Fruit fly (Drosophila melanogaster) whole organism, embryonic: ENCODE data around the gene BomBc3.

Experiments used
- Antp ChIP-seq: fragments of 200-800 bp; sonication (Bioruptor generic); optimal IDR thresholded peaks from 3 replicates; lab custom pipeline; 2016; ENCODE audit warnings: missing biosample characterization, missing genetic modification characterization
- CG10147 ChIP-seq: fragments of 200-800 bp; sonication (Bioruptor generic); optimal IDR thresholded peaks from 2 replicates; lab custom pipeline; 2019; ENCODE audit warnings: missing biosample characterization, mild to moderate bottlenecking, missing genetic modification characterization, moderate library complexity
- CG10366 ChIP-seq: fragments of 200-800 bp; sonication (Bioruptor generic); IDR thresholded peaks from 2 replicates; pipeline ENCODE4 v1.3.6; 2022; ENCODE audit warnings: missing biosample characterization, missing genetic modification characterization
- CG12391 ChIP-seq: fragments of 200-800 bp; sonication (Bioruptor generic); optimal IDR thresholded peaks from 3 replicates; lab custom pipeline; 2018; ENCODE audit warnings: missing biosample characterization, mild to moderate bottlenecking, missing genetic modification characterization, moderate library complexity
- CG13287 ChIP-seq: fragments of 200-800 bp; sonication (Bioruptor generic); IDR thresholded peaks from 2 replicates; pipeline ENCODE4 v1.3.6; 2022; ENCODE audit warnings: missing biosample characterization, missing genetic modification characterization; ENCODE audit not compliant: partially characterized antibody
- CG13424 ChIP-seq: fragments of 200-800 bp; sonication (Bioruptor generic); optimal IDR thresholded peaks from 2 replicates; lab custom pipeline; 2019; ENCODE audit warnings: missing biosample characterization, mild to moderate bottlenecking, missing genetic modification characterization, moderate library complexity
- CG14441 ChIP-seq: fragments of 200-800 bp; sonication (Bioruptor generic); IDR thresholded peaks from 2 replicates; pipeline ENCODE4 v1.3.6; 2022; ENCODE audit warnings: missing biosample characterization, missing genetic modification characterization
- CG14710 ChIP-seq: fragments of 200-800 bp; sonication (Bioruptor generic); optimal IDR thresholded peaks from 3 replicates; lab custom pipeline; 2019; ENCODE audit warnings: missing biosample characterization, mild to moderate bottlenecking, missing genetic modification characterization, moderate library complexity
- CG1647 ChIP-seq: fragments of 200-800 bp; sonication (Bioruptor generic); optimal IDR thresholded peaks from 3 replicates; lab custom pipeline; 2016; ENCODE audit warnings: missing biosample characterization, missing genetic modification characterization
- CG17359 ChIP-seq: fragments of 200-800 bp; sonication (Bioruptor generic); optimal IDR thresholded peaks from 3 replicates; lab custom pipeline; 2018; ENCODE audit warnings: missing biosample characterization, mild to moderate bottlenecking, missing genetic modification characterization, moderate library complexity
- CG2678 ChIP-seq: fragments of 200-800 bp; sonication (Bioruptor generic); optimal IDR thresholded peaks from 3 replicates; lab custom pipeline; 2019; ENCODE audit warnings: missing biosample characterization, mild to moderate bottlenecking, missing genetic modification characterization, moderate library complexity
- CG2712 ChIP-seq: fragments of 200-800 bp; optimal IDR thresholded peaks from 3 replicates; lab custom pipeline; 2019; ENCODE audit warnings: missing biosample characterization, mild to moderate bottlenecking, missing genetic modification characterization, moderate library complexity
- CG30403 ChIP-seq: fragments of 200-800 bp; sonication (Bioruptor generic); optimal IDR thresholded peaks from 3 replicates; lab custom pipeline; 2016; ENCODE audit warnings: missing biosample characterization, missing genetic modification characterization
- CG30431 ChIP-seq: fragments of 200-800 bp; sonication (Bioruptor generic); optimal IDR thresholded peaks from 2 replicates; lab custom pipeline; 2017; ENCODE audit warnings: missing biosample characterization, missing genetic modification characterization
- CG31441 ChIP-seq: fragments of 200-800 bp; sonication (Bioruptor generic); IDR thresholded peaks from 2 replicates; pipeline ENCODE4 v1.3.6; 2022; ENCODE audit warnings: missing biosample characterization, missing genetic modification characterization
- CG3281 ChIP-seq: fragments of 200-800 bp; sonication (Bioruptor generic); optimal IDR thresholded peaks from 3 replicates; lab custom pipeline; 2017; ENCODE audit warnings: missing biosample characterization, mild to moderate bottlenecking, missing genetic modification characterization
- CG4424 ChIP-seq: fragments of 200-800 bp; sonication (Bioruptor generic); optimal IDR thresholded peaks from 3 replicates; lab custom pipeline; 2016; ENCODE audit warnings: missing biosample characterization, missing genetic modification characterization
- CG6813 ChIP-seq: fragments of 200-800 bp; sonication (Bioruptor generic); optimal IDR thresholded peaks from 2 replicates; lab custom pipeline; 2017; ENCODE audit warnings: missing biosample characterization, missing genetic modification characterization, mild to moderate bottlenecking, moderate library complexity, missing genetic modification reagents
- CG6854 ChIP-seq: fragments of 200-800 bp; sonication (Bioruptor generic); optimal IDR thresholded peaks from 3 replicates; lab custom pipeline; 2017; ENCODE audit warnings: missing biosample characterization, mild to moderate bottlenecking, missing genetic modification characterization
- CG7556 ChIP-seq: fragments of 200-800 bp; sonication (Bioruptor generic); optimal IDR thresholded peaks from 2 replicates; lab custom pipeline; 2017; ENCODE audit warnings: missing biosample characterization, mild to moderate bottlenecking, missing genetic modification characterization
- CG7839 ChIP-seq: fragments of 200-800 bp; sonication (Bioruptor generic); optimal IDR thresholded peaks from 3 replicates; lab custom pipeline; 2018; ENCODE audit warnings: missing biosample characterization, mild to moderate bottlenecking, missing genetic modification characterization, moderate library complexity
- CG8290 ChIP-seq, 3 experiments: fragments of 200-800 bp; sonication (Bioruptor generic); optimal IDR thresholded peaks; 2 replicates each; lab custom pipeline; 2016 to 2019; ENCODE audit warnings: missing biosample characterization in 3 of 3, missing genetic modification characterization in 3 of 3, mild to moderate bottlenecking in 2 of 3, moderate library complexity in 1 of 3
- CG8765 ChIP-seq: fragments of 200-800 bp; sonication (Bioruptor generic); IDR thresholded peaks from 2 replicates; pipeline ENCODE4 v1.3.6; 2022; ENCODE audit warnings: missing biosample characterization, missing genetic modification characterization
- CoRest ChIP-seq: fragments of 200-800 bp; sonication (Bioruptor generic); optimal IDR thresholded peaks from 3 replicates; lab custom pipeline; 2018; ENCODE audit warnings: missing biosample characterization, mild to moderate bottlenecking, missing genetic modification characterization, moderate library complexity
- Dfd ChIP-seq, 2 experiments: fragments of >200 bp; optimal IDR thresholded peaks; 2 replicates each; lab custom pipeline; 2017; ENCODE audit warnings: missing biosample characterization in 2 of 2, missing genetic modification characterization in 2 of 2
- Drgx ChIP-seq: fragments of 200-800 bp; sonication (Bioruptor generic); IDR thresholded peaks from 2 replicates; pipeline ENCODE4 v1.3.6; 2022; ENCODE audit warnings: missing biosample characterization, missing genetic modification characterization
- E2f1 ChIP-seq: fragments of 200-800 bp; sonication (Bioruptor generic); IDR thresholded peaks from 2 replicates; pipeline ENCODE4 v1.3.6; 2022; ENCODE audit warnings: missing biosample characterization, missing genetic modification characterization
- HmgZ ChIP-seq: fragments of 200-800 bp; sonication (Bioruptor generic); optimal IDR thresholded peaks from 2 replicates; lab custom pipeline; 2018; ENCODE audit warnings: missing biosample characterization, mild to moderate bottlenecking, missing genetic modification characterization
- Hmx ChIP-seq: fragments of 200-800 bp; sonication (Bioruptor generic); optimal IDR thresholded peaks from 2 replicates; lab custom pipeline; 2016; ENCODE audit warnings: missing biosample characterization, missing genetic modification characterization
- Hr51 ChIP-seq, 2 experiments: fragments of 200-800 bp; sonication (Bioruptor generic); optimal IDR thresholded peaks; 2 replicates in 1 of 2; 3 replicates in 1 of 2; lab custom pipeline; 2016 to 2018; ENCODE audit warnings: missing biosample characterization in 2 of 2, missing genetic modification characterization in 2 of 2, mild to moderate bottlenecking in 1 of 2, moderate library complexity in 1 of 2
- MTF-1 ChIP-seq: fragments of 200-800 bp; sonication (Bioruptor generic); optimal IDR thresholded peaks from 2 replicates; lab custom pipeline; 2018; ENCODE audit warnings: missing biosample characterization, mild to moderate bottlenecking, missing genetic modification characterization, borderline replicate concordance
- Med ChIP-seq: fragments of 200-800 bp; sonication (Bioruptor generic); peaks from one replicate; lab custom pipeline; 2016; ENCODE audit warnings: missing biosample characterization, missing genetic modification characterization, mild to moderate bottlenecking, inconsistent platforms, moderate library complexity
- Oli ChIP-seq: fragments of 200-800 bp; sonication (Bioruptor generic); optimal IDR thresholded peaks from 2 replicates; lab custom pipeline; 2018; ENCODE audit warnings: missing biosample characterization, mild to moderate bottlenecking, missing genetic modification characterization, moderate library complexity
- Rfx ChIP-seq: fragments of 200-800 bp; sonication (Bioruptor generic); IDR thresholded peaks from 2 replicates; pipeline ENCODE4 v1.3.6; 2022; ENCODE audit warnings: missing biosample characterization, missing genetic modification characterization
- Sry-β ChIP-seq: fragments of 200-800 bp; sonication (Bioruptor generic); optimal IDR thresholded peaks from 2 replicates; lab custom pipeline; 2018; ENCODE audit warnings: missing biosample characterization, mild to moderate bottlenecking, missing genetic modification characterization, moderate library complexity
- Xbp1 ChIP-seq: fragments of 200-800 bp; sonication (Bioruptor generic); optimal IDR thresholded peaks from 3 replicates; lab custom pipeline; 2016; ENCODE audit warnings: missing biosample characterization, mild to moderate bottlenecking, missing genetic modification characterization
- ap ChIP-seq: fragments of 200-800 bp; sonication (Bioruptor generic); IDR thresholded peaks from 2 replicates; pipeline ENCODE4 v1.3.6; 2022; ENCODE audit warnings: missing biosample characterization, missing genetic modification characterization
- az2 ChIP-seq: fragments of 200-800 bp; sonication (Bioruptor generic); optimal IDR thresholded peaks from 3 replicates; lab custom pipeline; 2016; ENCODE audit warnings: missing biosample characterization, missing genetic modification characterization
- dmrt99B ChIP-seq: fragments of 200-800 bp; sonication (Bioruptor generic); optimal IDR thresholded peaks from 2 replicates; lab custom pipeline; 2018; ENCODE audit warnings: missing biosample characterization, mild to moderate bottlenecking, missing genetic modification characterization, moderate library complexity
- en ChIP-seq: fragments of 200-800 bp; sonication (Bioruptor generic); optimal IDR thresholded peaks from 2 replicates; lab custom pipeline; 2016; ENCODE audit warnings: missing biosample characterization, missing genetic modification characterization
- gsb ChIP-seq: fragments of 200-800 bp; sonication (Bioruptor generic); IDR thresholded peaks from 2 replicates; pipeline ENCODE4 v1.3.6; 2022; ENCODE audit warnings: missing biosample characterization, missing genetic modification characterization
- gt ChIP-seq: fragments of 200-800 bp; sonication (Bioruptor generic); IDR thresholded peaks from 2 replicates; pipeline ENCODE4 v1.3.6; 2022; ENCODE audit warnings: missing biosample characterization, missing genetic modification characterization
- hb ChIP-seq: fragments of 200-800 bp; sonication (Bioruptor generic); IDR thresholded peaks from 3 replicates; pipeline ENCODE4 v1.3.6; 2022; ENCODE audit warnings: missing biosample characterization, missing genetic modification characterization; ENCODE audit not compliant: partially characterized antibody
- mirr ChIP-seq: fragments of 200-800 bp; sonication (Bioruptor generic); optimal IDR thresholded peaks from 3 replicates; lab custom pipeline; 2018; ENCODE audit warnings: missing biosample characterization, mild to moderate bottlenecking, missing genetic modification characterization
- pfk ChIP-seq: fragments of 200-800 bp; sonication (Bioruptor generic); optimal IDR thresholded peaks from 2 replicates; lab custom pipeline; 2018; ENCODE audit warnings: missing biosample characterization, mild to moderate bottlenecking, missing genetic modification characterization, moderate library complexity
- pita ChIP-seq: fragments of 200-800 bp; sonication (Bioruptor generic); optimal IDR thresholded peaks from 2 replicates; lab custom pipeline; 2017; ENCODE audit warnings: missing biosample characterization, mild to moderate bottlenecking, missing genetic modification characterization
- row ChIP-seq: fragments of 200-800 bp; sonication (Bioruptor generic); IDR thresholded peaks from 3 replicates; pipeline ENCODE4 v1.3.6; 2022; ENCODE audit warnings: missing biosample characterization, missing genetic modification characterization
- so ChIP-seq: fragments of 200-800 bp; sonication (Bioruptor generic); IDR thresholded peaks from 3 replicates; pipeline ENCODE4 v1.3.6; 2022; ENCODE audit warnings: missing biosample characterization, missing genetic modification characterization
- tap ChIP-seq: fragments of 200-800 bp; optimal IDR thresholded peaks from 3 replicates; lab custom pipeline; 2019; ENCODE audit warnings: missing biosample characterization, mild to moderate bottlenecking, missing genetic modification characterization, moderate library complexity
- tio ChIP-seq: fragments of 200-800 bp; sonication (Bioruptor generic); optimal IDR thresholded peaks from 2 replicates; lab custom pipeline; 2017; ENCODE audit warnings: missing biosample characterization, missing genetic modification characterization, inconsistent platforms

BomBc3 gene

DNA sequence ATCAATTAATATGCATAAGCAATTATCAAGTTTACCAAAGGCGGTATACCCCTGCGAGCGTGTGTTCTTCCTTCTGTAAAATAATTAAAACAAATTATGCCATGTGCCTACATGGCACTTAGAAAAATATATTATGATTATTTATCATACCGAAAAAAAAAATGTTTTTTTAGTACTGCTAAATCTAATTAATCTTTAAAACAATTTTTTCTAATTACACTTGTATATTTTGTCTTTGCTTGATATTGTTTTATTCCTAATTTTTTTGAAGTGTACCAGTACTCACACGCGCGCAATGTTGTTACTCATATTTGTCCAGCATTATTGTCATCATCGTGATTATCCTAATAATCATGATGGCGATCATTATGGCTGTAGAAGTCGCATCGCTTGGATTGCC lies 36.5 kb downstream of the BomBc3 start (continued):
- no peak for TF ChIP-seq Sry-β (GFP tag; lab: Kevin White, UChicago)
- TF ChIP-seq CG6854 (GFP tag; lab: Kevin White, UChicago), result no peak
- TF ChIP-seq CG30431 (GFP tag; lab: Kevin White, UChicago), result no peak
- TF ChIP-seq Rfx (GFP tag; lab: Robert Waterston, UW), result peak; percentile 27; the same call in 1 of the 2 replicates
- TF ChIP-seq CG3281 (GFP tag; lab: Kevin White, UChicago), result peak; percentile 56
- no peak for TF ChIP-seq pfk
- no peak for TF ChIP-seq CG8765 (GFP tag; lab: Robert Waterston, UW)
- peak; percentile 54 for TF ChIP-seq CG2678
- no peak for TF ChIP-seq Hmx (GFP tag; lab: Kevin White, UChicago)
- 0 out of 3 replicates have a peak, but pooled peaks have one; percentile 35 for TF ChIP-seq so (GFP tag; lab: Robert Waterston, UW)
- TF ChIP-seq CG13424 (tag; lab: Kevin White, UChicago), result peak; percentile 0
- TF ChIP-seq Dfd (GFP tag; optimal IDR thresholded peaks at IDR 0.05; lab: Kevin White, UChicago), result no peak
- TF ChIP-seq Drgx (GFP tag; lab: Robert Waterston, UW), result 0 out of 2 replicates have a peak, but pooled peaks have one; percentile 20
- TF ChIP-seq CG13287 (GFP tag; lab: Robert Waterston, UW), result no peak
- peak; percentile 15; the same call in 1 of the 2 replicates for TF ChIP-seq CG10366 (GFP tag; lab: Robert Waterston, UW)
- peak; percentile 21 for TF ChIP-seq CG17359
- peak; percentile 52 for TF ChIP-seq CG31441
- no peak for TF ChIP-seq CG1647 (GFP tag; lab: Kevin White, UChicago)
- TF ChIP-seq gt, result no peak
- peak; percentile 22 for TF ChIP-seq CG4424 (GFP tag; lab: Kevin White, UChicago)
- TF ChIP-seq tap, result peak; percentile 26
- TF ChIP-seq Hr51 (GFP tag; optimal IDR thresholded peaks at IDR 0.05; lab: Kevin White, UChicago), result peak in 1 of 2 experiments; percentile 24
- peak; percentile 37 for TF ChIP-seq Oli (tag; lab: Kevin White, UChicago)
- peak; percentile 49 for TF ChIP-seq row (GFP tag; lab: Robert Waterston, UW)
- peak; percentile 35 for TF ChIP-seq CG2712 (tag; lab: Kevin White, UChicago)
- TF ChIP-seq hb (GFP tag; lab: Robert Waterston, UW), result no peak
- TF ChIP-seq Med (GFP tag; lab: Kevin White, UChicago), result peak; percentile 16
- TF ChIP-seq dmrt99B, result peak; percentile 42
- TF ChIP-seq pita (GFP tag; lab: Kevin White, UChicago), result no peak
- peak; percentile 20 for TF ChIP-seq tio (GFP tag; lab: Kevin White, UChicago)
- no peak for TF ChIP-seq CG10147 (GFP tag; lab: Kevin White, UChicago)
- no peak for TF ChIP-seq gsb (GFP tag; lab: Robert Waterston, UW)
- no peak for TF ChIP-seq CG8290 (GFP tag; optimal IDR thresholded peaks at IDR 0.05; lab: Kevin White, UChicago)
- TF ChIP-seq CG8290 (tag; optimal IDR thresholded peaks at IDR 0.05; lab: Kevin White, UChicago), result no peak
- TF ChIP-seq Antp (GFP tag; lab: Kevin White, UChicago), result no peak
- peak; percentile 13 for TF ChIP-seq CG7556 (GFP tag; lab: Kevin White, UChicago)
- peak; percentile 33 for TF ChIP-seq CG12391
- TF ChIP-seq CG14710 (tag; lab: Kevin White, UChicago), result peak; percentile 12
- no peak for TF ChIP-seq CG6813
- 0 out of 2 replicates have a peak, but pooled peaks have one; percentile 35 for TF ChIP-seq ap (GFP tag; lab: Robert Waterston, UW)
- TF ChIP-seq az2 (GFP tag; lab: Kevin White, UChicago), result no peak
- TF ChIP-seq E2f1 (GFP tag; lab: Robert Waterston, UW), result no peak
- TF ChIP-seq CoRest (tag; lab: Kevin White, UChicago), result peak; percentile 38
- no peak for TF ChIP-seq en (GFP tag; lab: Kevin White, UChicago)
- TF ChIP-seq mirr (GFP tag; lab: Kevin White, UChicago), result no peak
- TF ChIP-seq CG30403 (GFP tag; lab: Kevin White, UChicago), result peak; percentile 2
- TF ChIP-seq CG7839 (tag; lab: Kevin White, UChicago), result peak; percentile 40
- TF ChIP-seq MTF-1 (GFP tag; lab: Kevin White, UChicago), result no peak
- no peak for TF ChIP-seq HmgZ (tag; lab: Kevin White, UChicago)
- no peak for TF ChIP-seq CG14441
- TF ChIP-seq Xbp1 (GFP tag; lab: Kevin White, UChicago), result peak; percentile 15
